Worm (Caenorhabditis elegans) whole organism, dauer: Measurements from ENCODE around the gene str-144.

Source experiments
- unc-62 ChIP-seq: sonication (generic microtip); optimal IDR thresholded peaks from 2 replicates; lab custom pipeline; 2017; ENCODE audit warnings: missing biosample characterization, missing genetic modification reagents, missing genetic modification characterization

Gene str-144

ce11 chrV:8073162-8073561, 1.2 kb upstream of the str-144 start:
- no peak for TF ChIP-seq unc-62 (GFP tag; lab: Kevin White, UChicago)

- TF ChIP-seq unc-62 (GFP tag; lab: Kevin White, UChicago), result no peak
Observed at ce11 chrV:8069637-8070036, 2.3 kb downstream of the str-144 start, which contains the start of gene str-143. Gene str-143, minus strand, starts transcription at chrV:8069737.

ce11 chrV:8067800-8068199, 4.1 kb downstream of the str-144 start, which contains the start of gene str-140:
Gene str-140, minus strand, starts transcription at chrV:8067900.
- TF ChIP-seq unc-62 (GFP tag; lab: Kevin White, UChicago), result no peak

ce11 chrV:8062074-8062473, 9.9 kb downstream of the str-144 start, which contains the start of gene str-139:
Gene str-139, minus strand, starts transcription at chrV:8062174.
- TF ChIP-seq unc-62 (GFP tag; lab: Kevin White, UChicago), result no peak

ce11 chrV:8058359-8058758, 13.6 kb downstream of the str-144 start, which contains the start of gene str-138:
Gene str-138, plus strand, starts transcription at chrV:8058659.
- TF ChIP-seq unc-62 (GFP tag; lab: Kevin White, UChicago), result no peak

- TF ChIP-seq unc-62 (GFP tag; lab: Kevin White, UChicago), result no peak
Observed at ce11 chrV:8055170-8055569, 16.8 kb downstream of the str-144 start.

- no peak for TF ChIP-seq unc-62 (GFP tag; lab: Kevin White, UChicago)
Observed at ce11 chrV:8054130-8054529, 17.8 kb downstream of the str-144 start, which contains the start of gene ZC513.2. Gene ZC513.2, plus strand, starts transcription at chrV:8054430.

- no peak for TF ChIP-seq unc-62 (GFP tag; lab: Kevin White, UChicago)
Observed at ce11 chrV:8051851-8052250, 20.1 kb downstream of the str-144 start, which contains the start of gene sth-1. Gene sth-1, plus strand, starts transcription at chrV:8052151.

- no peak for TF ChIP-seq unc-62 (GFP tag; lab: Kevin White, UChicago)
Observed at ce11 chrV:8050811-8051210, 21.1 kb downstream of the str-144 start, which contains the start of gene col-43. Gene col-43, minus strand, starts transcription at chrV:8050911.

ce11 chrV:8050059-8050677, 21.8 kb downstream of the str-144 start:
- no peak for TF ChIP-seq unc-62 (GFP tag; lab: Kevin White, UChicago)

ce11 chrV:8046706-8047105, 25.2 kb downstream of the str-144 start, which contains the start of gene ZC513.3:
Gene ZC513.3, plus strand, starts transcription at chrV:8047006.
- TF ChIP-seq unc-62 (GFP tag; lab: Kevin White, UChicago), result no peak

- no peak for TF ChIP-seq unc-62 (GFP tag; lab: Kevin White, UChicago)
Observed at ce11 chrV:8044957-8045356, 27.0 kb downstream of the str-144 start.

ce11 chrV:8043664-8044063, 28.3 kb downstream of the str-144 start:
- no peak for TF ChIP-seq unc-62 (GFP tag; lab: Kevin White, UChicago)

- TF ChIP-seq unc-62 (GFP tag; lab: Kevin White, UChicago), result no peak
Observed at ce11 chrV:8041336-8041868, 30.5 kb downstream of the str-144 start.

- TF ChIP-seq unc-62 (GFP tag; lab: Kevin White, UChicago), result no peak
Observed at ce11 chrV:8040247-8041084, 31.5 kb downstream of the str-144 start.

ce11 chrV:8039606-8040005, 32.3 kb downstream of the str-144 start:
- no peak for TF ChIP-seq unc-62 (GFP tag; lab: Kevin White, UChicago)
